Fruit fly (Drosophila melanogaster) whole organism, embryonic: ENCODE results near the gene CG11562.

Experiments
- BtbVII ChIP-seq: fragments of 200-800 bp; sonication (Bioruptor generic); optimal IDR thresholded peaks from 3 replicates; lab custom pipeline; 2017; ENCODE audit warnings: missing biosample characterization, mild to moderate bottlenecking, missing genetic modification characterization
- CG13287 ChIP-seq: fragments of 200-800 bp; sonication (Bioruptor generic); IDR thresholded peaks from 2 replicates; pipeline ENCODE4 v1.3.6; 2022; ENCODE audit warnings: missing biosample characterization, missing genetic modification characterization; ENCODE audit not compliant: partially characterized antibody
- CG15479 ChIP-seq: fragments of 200-800 bp; sonication (Bioruptor generic); optimal IDR thresholded peaks from 3 replicates; lab custom pipeline; 2019; ENCODE audit warnings: missing biosample characterization, mild to moderate bottlenecking, missing genetic modification characterization, moderate library complexity
- ftz-f1 ChIP-seq: fragments of 200-800 bp; sonication (Bioruptor generic); optimal IDR thresholded peaks from 2 replicates; lab custom pipeline; 2016; ENCODE audit warnings: missing biosample characterization, missing genetic modification characterization
- gcm ChIP-seq: fragments of 200-800 bp; sonication (Bioruptor generic); optimal IDR thresholded peaks from 2 replicates; lab custom pipeline; 2019; ENCODE audit warnings: missing biosample characterization, mild to moderate bottlenecking, missing genetic modification characterization, moderate library complexity
- gfzf ChIP-seq: fragments of 200-800 bp; sonication (Bioruptor generic); optimal IDR thresholded peaks from 2 replicates; lab custom pipeline; 2016; ENCODE audit warnings: missing biosample characterization, mild to moderate bottlenecking, missing genetic modification characterization, moderate library complexity
- pnt ChIP-seq: fragments of 200-800 bp; sonication (Bioruptor generic); optimal IDR thresholded peaks from 3 replicates; lab custom pipeline; 2016; ENCODE audit warnings: missing biosample characterization, missing genetic modification characterization

- no peak for TF ChIP-seq BtbVII
- no peak for TF ChIP-seq gfzf
- no peak for TF ChIP-seq CG13287 (GFP tag; lab: Robert Waterston, UW)
- no peak for TF ChIP-seq gcm (GFP tag; lab: Kevin White, UChicago)
- no peak for TF ChIP-seq pnt (GFP tag; lab: Kevin White, UChicago)
- no peak for TF ChIP-seq CG15479
- TF ChIP-seq ftz-f1 (GFP tag; lab: Kevin White, UChicago) = no peak
These were observed 30.7 kb downstream of the CG11562 start for dm6 chr2L:322915-323314.
